Worm (Caenorhabditis elegans) whole organism, midembryonic: ENCODE data around the gene nspc-14.

Experiments used
- T22C8.4 ChIP-seq: fragments of 200-800 bp; sonication (Bioruptor generic); IDR thresholded peaks from 2 replicates; pipeline ENCODE4 v1.3.6; 2022; ENCODE audit warnings: missing genetic modification characterization, missing compliant biosample characterization
- cog-1 ChIP-seq: sonication (generic microtip); optimal IDR thresholded peaks from 2 replicates; lab custom pipeline; 2016; ENCODE audit warnings: missing genetic modification characterization, missing compliant biosample characterization
- flt-1 ChIP-seq: fragments of 200-800 bp; sonication (Bioruptor generic); IDR thresholded peaks from 2 replicates; pipeline ENCODE4 v1.3.6; 2022; ENCODE audit warnings: missing genetic modification characterization, missing compliant biosample characterization
- klf-2 ChIP-seq: fragments of 200-800 bp; sonication (Bioruptor generic); conservative IDR thresholded peaks from 2 replicates; pipeline ENCODE4 v1.3.6; 2022; ENCODE audit warnings: missing genetic modification reagents, missing genetic modification characterization, missing compliant biosample characterization
- med-1 ChIP-seq: sonication (generic microtip); optimal IDR thresholded peaks from 2 replicates; lab custom pipeline; 2017; ENCODE audit warnings: missing genetic modification characterization, mild to moderate bottlenecking, missing compliant biosample characterization, antibody characterized with exemption, missing genetic modification reagents; ENCODE audit not compliant: insufficient read depth
- ref-1 ChIP-seq: fragments of 200-800 bp; sonication (Bioruptor generic); conservative IDR thresholded peaks from 2 replicates; pipeline ENCODE4 v1.3.6; 2022; ENCODE audit warnings: missing genetic modification reagents, missing genetic modification characterization, missing compliant biosample characterization
- tab-1 ChIP-seq: fragments of 200-800 bp; sonication (Bioruptor generic); IDR thresholded peaks from 2 replicates; pipeline ENCODE4 v1.3.6; 2022; ENCODE audit warnings: missing genetic modification characterization, missing compliant biosample characterization
- ztf-23 ChIP-seq: fragments of 200-800 bp; sonication (Bioruptor generic); IDR thresholded peaks from 2 replicates; pipeline ENCODE4 v1.3.6; 2022; ENCODE audit warnings: missing genetic modification reagents, missing genetic modification characterization, missing compliant biosample characterization
- ztf-29 ChIP-seq: fragments of 200-800 bp; sonication (Bioruptor generic); IDR thresholded peaks from 2 replicates; pipeline ENCODE4 v1.3.6; 2022; ENCODE audit warnings: missing genetic modification reagents, missing genetic modification characterization, missing compliant biosample characterization

- TF ChIP-seq cog-1 (tag; lab: Kevin White, UChicago) (no peak), klf-2 (GFP tag; lab: Robert Waterston, UW) (no peak), ref-1 (GFP tag; lab: Robert Waterston, UW) (no peak), flt-1 (GFP tag; lab: Robert Waterston, UW) (no peak), med-1 (GFP tag; lab: Kevin White, UChicago) (no peak), tab-1 (no peak), ztf-23 (no peak), T22C8.4 (GFP tag; lab: Robert Waterston, UW) (no peak), ztf-29 (GFP tag; lab: Robert Waterston, UW) (no peak)
These were observed 38.1 kb downstream of the nspc-14 start, which contains the start of gene ceh-40 for ce11 chrX:12320737-12321136.
